Worm (Caenorhabditis elegans): ENCODE results near the gene sec-61.G.
A peak's percentile ranks its signal among the peaks of the same experiment; 100 is the strongest.

The sec-61.G gene

ce11 chrV:10861611-10862262 lies 35.2 kb downstream of the sec-61.G start (continued):
- TF ChIP-seq ceh-62 (tag; optimal IDR thresholded peaks at IDR 0.05) (no peak), dmd-6 (GFP tag; IDR thresholded peaks at IDR 0.05) (peak; percentile 20), nhr-6 (tag; optimal IDR thresholded peaks at IDR 0.05) (no peak), unc-130 (GFP tag; optimal IDR thresholded peaks at IDR 0.05) (no peak), Y48G9A.11 (GFP tag; IDR thresholded peaks at IDR 0.05) (no peak), nhr-77 (tag; optimal IDR thresholded peaks at IDR 0.05) (peak; percentile 15)

- TF ChIP-seq unc-62 (GFP tag; optimal IDR thresholded peaks at IDR 0.05 in 1 of 2) (peak in 1 of 2 experiments; percentile 98), unc-62 (tag; optimal IDR thresholded peaks at IDR 0.05) (no peak), hmg-1.1 (GFP tag; IDR thresholded peaks at IDR 0.05) (no peak)
Observed at ce11 chrV:10860526-10861037, 36.4 kb downstream of the sec-61.G start.

ce11 chrV:10859775-10860174 lies 37.2 kb downstream of the sec-61.G start:
- TF ChIP-seq unc-130 (GFP tag; optimal IDR thresholded peaks at IDR 0.05) (no peak), R02D3.7 (tag; optimal IDR thresholded peaks at IDR 0.05) (no peak), Y5F2A.4 (GFP tag; optimal IDR thresholded peaks at IDR 0.05) (no peak), D1046.2 (GFP tag; IDR thresholded peaks at IDR 0.05) (no peak), ceh-20 (GFP tag; IDR thresholded peaks at IDR 0.05) (no peak), spr-1 (tag; optimal IDR thresholded peaks at IDR 0.05) (no peak), daf-8 (GFP tag; IDR thresholded peaks at IDR 0.05) (no peak), F44E2.7 (GFP tag; IDR thresholded peaks at IDR 0.05) (no peak), lin-29 (GFP tag; IDR thresholded peaks at IDR 0.05) (no peak), snpc-1.2 (GFP tag; IDR thresholded peaks at IDR 0.05) (no peak), arid-1 (GFP tag; conservative IDR thresholded peaks at IDR 0.05) (no peak), daf-16 (GFP tag; optimal IDR thresholded peaks at IDR 0.05) (no peak), daf-16 (tag; optimal IDR thresholded peaks at IDR 0.05) (peak; percentile 63), tag-97 (GFP tag; IDR thresholded peaks at IDR 0.05) (no peak), snpc-4 (tag; optimal IDR thresholded peaks at IDR 0.05) (no peak), lin-15B (tag; optimal IDR thresholded peaks at IDR 0.05) (no peak), php-3 (GFP tag; IDR thresholded peaks at IDR 0.05) (peak; percentile 60; the same call in 1 of the 2 replicates), zip-2 (tag; optimal IDR thresholded peaks at IDR 0.05) (no peak), lir-3 (tag; optimal IDR thresholded peaks at IDR 0.05) (no peak), nhr-48 (tag; optimal IDR thresholded peaks at IDR 0.05) (peak; percentile 36), unc-62 (GFP tag; optimal IDR thresholded peaks at IDR 0.05 in 1 of 2) (peak in 1 of 2 experiments; percentile 2), unc-62 (tag; optimal IDR thresholded peaks at IDR 0.05) (no peak), lin-1 (GFP tag; IDR thresholded peaks at IDR 0.05) (no peak), nhr-11 (tag; optimal IDR thresholded peaks at IDR 0.05) (no peak), nhr-25 (tag; optimal IDR thresholded peaks at IDR 0.05; ENCODE audit: borderline replicate concordance, insufficient read depth) (no peak), hif-1 (tag; optimal IDR thresholded peaks at IDR 0.05) (peak in 1 of 2 experiments; percentile 33), mxl-3 (GFP tag; optimal IDR thresholded peaks at IDR 0.05) (peak; percentile 23), tra-1 (GFP tag; IDR thresholded peaks at IDR 0.05) (no peak), lim-7 (GFP tag; IDR thresholded peaks at IDR 0.05) (no peak), madf-9 (GFP tag; conservative IDR thresholded peaks at IDR 0.05) (no peak), egl-43 (GFP tag; IDR thresholded peaks at IDR 0.05) (no peak), mes-2 (tag; optimal IDR thresholded peaks at IDR 0.05; ENCODE audit: poor library complexity, severe bottlenecking) (no peak), ctbp-1 (GFP tag; IDR thresholded peaks at IDR 0.05) (no peak), ZK337.2 (GFP tag; IDR thresholded peaks at IDR 0.05) (no peak), ceh-62 (tag; optimal IDR thresholded peaks at IDR 0.05) (no peak), F26F4.8 (GFP tag; conservative IDR thresholded peaks at IDR 0.05) (no peak), nhr-76 (tag; optimal IDR thresholded peaks at IDR 0.05) (no peak), rbr-2 (tag; optimal IDR thresholded peaks at IDR 0.05) (no peak), Y48G9A.11 (GFP tag; IDR thresholded peaks at IDR 0.05) (no peak), mep-1 (tag; optimal IDR thresholded peaks at IDR 0.05) (no peak), dpl-1 (GFP tag; optimal IDR thresholded peaks at IDR 0.05) (peak; percentile 4), gei-8 (GFP tag; optimal IDR thresholded peaks at IDR 0.05) (no peak), lin-39 (tag; optimal IDR thresholded peaks at IDR 0.05) (no peak)
